Worm (Caenorhabditis elegans) whole organism, early embryonic: ENCODE results near the gene ZK616.3.

Experiments used
- F13C5.2 ChIP-seq: sonication (generic microtip); optimal IDR thresholded peaks from 2 replicates; lab custom pipeline; 2017; ENCODE audit warnings: mild to moderate bottlenecking, missing genetic modification characterization, inconsistent platforms, missing compliant biosample characterization
- ama-1 ChIP-seq: fragments of 150-350 bp; optimal IDR thresholded peaks from 2 replicates; lab custom pipeline; 2014
- ceh-13 ChIP-seq: fragments of 200-800 bp; sonication (Bioruptor generic); optimal IDR thresholded peaks from 2 replicates; lab custom pipeline; 2018; ENCODE audit warnings: mild to moderate bottlenecking, missing genetic modification characterization, missing compliant biosample characterization
- ets-7 ChIP-seq: sonication (generic microtip); optimal IDR thresholded peaks from 2 replicates; lab custom pipeline; 2016; ENCODE audit warnings: missing genotype, missing genetic modification characterization, missing compliant biosample characterization
- flt-1 ChIP-seq: fragments of 200-800 bp; sonication (Bioruptor generic); IDR thresholded peaks from 2 replicates; pipeline ENCODE4 v1.3.6; 2022; ENCODE audit warnings: missing genetic modification characterization, missing compliant biosample characterization
- hmbx-1 ChIP-seq: sonication (generic microtip); optimal IDR thresholded peaks from 2 replicates; lab custom pipeline; 2016; ENCODE audit warnings: mild to moderate bottlenecking, missing genetic modification characterization, missing compliant biosample characterization
- pes-1 ChIP-seq: fragments of 200-800 bp; sonication (Bioruptor generic); IDR thresholded peaks from 2 replicates; pipeline ENCODE4 v1.3.6; 2022; ENCODE audit warnings: missing genetic modification reagents, missing genetic modification characterization, missing compliant biosample characterization
- sea-1 ChIP-seq: fragments of 200-800 bp; sonication (Bioruptor generic); conservative IDR thresholded peaks from 2 replicates; pipeline ENCODE4 v1.3.6; 2022; ENCODE audit warnings: missing genetic modification characterization, missing compliant biosample characterization

DNA sequence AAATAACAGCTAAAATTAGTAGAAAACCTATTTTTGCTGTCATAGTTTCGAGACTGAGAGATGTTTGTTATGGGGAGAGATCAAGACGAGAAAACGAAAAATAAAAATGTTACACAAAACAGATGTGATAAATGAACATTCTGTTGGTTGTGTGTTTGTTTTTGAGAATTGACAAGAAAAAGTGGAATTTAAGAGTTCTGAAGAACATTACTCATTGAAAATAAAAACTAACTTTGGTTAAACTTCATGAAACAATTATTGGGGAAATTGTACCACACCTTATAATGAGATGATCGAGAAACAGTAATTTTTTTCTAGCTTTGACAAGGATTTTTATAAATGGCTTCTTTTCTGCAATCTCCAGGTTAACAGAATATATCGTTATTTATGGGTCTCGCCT, 43.5 kb upstream of the ZK616.3 start, which contains the start of gene Y4C6B.7:
- TF ChIP-seq flt-1 (GFP tag; lab: Robert Waterston, UW) (no peak), hmbx-1 (tag; lab: Kevin White, UChicago) (no peak), ama-1 (lab: Kevin White, UChicago) (no peak), sea-1 (GFP tag; lab: Robert Waterston, UW) (no peak), pes-1 (GFP tag; lab: Robert Waterston, UW) (no peak), F13C5.2 (no peak), ets-7 (tag; lab: Kevin White, UChicago) (no peak), ceh-13 (GFP tag; lab: Kevin White, UChicago) (no peak)
